Fruit fly (Drosophila melanogaster) whole organism, embryonic: ENCODE results near the gene Mob3.

Source experiments
- B-H1 ChIP-seq: fragments of 200-800 bp; sonication (Bioruptor generic); IDR thresholded peaks from 3 replicates; pipeline ENCODE4 v1.3.6; 2022; ENCODE audit warnings: missing biosample characterization, missing genetic modification characterization
- CG15269 ChIP-seq: fragments of 200-800 bp; sonication (Bioruptor generic); optimal IDR thresholded peaks from 2 replicates; lab custom pipeline; 2018; ENCODE audit warnings: missing biosample characterization, mild to moderate bottlenecking, missing genetic modification characterization, moderate library complexity
- CG32772 ChIP-seq: fragments of 200-800 bp; sonication (Bioruptor generic); IDR thresholded peaks from 2 replicates; pipeline ENCODE4 v1.3.6; 2022; ENCODE audit warnings: missing biosample characterization, missing genetic modification characterization
- Mes4 ChIP-seq: fragments of 200-800 bp; sonication (Bioruptor generic); optimal IDR thresholded peaks from 2 replicates; lab custom pipeline; 2016; ENCODE audit warnings: missing biosample characterization, missing genetic modification characterization
- Sry-δ ChIP-seq: fragments of 200-800 bp; sonication (Bioruptor generic); optimal IDR thresholded peaks from 2 replicates; lab custom pipeline; 2016; ENCODE audit warnings: missing biosample characterization, missing genetic modification characterization
- inv ChIP-seq: fragments of 200-800 bp; sonication (Bioruptor generic); IDR thresholded peaks from 2 replicates; pipeline ENCODE4 v1.3.6; 2022; ENCODE audit warnings: missing biosample characterization, missing genetic modification characterization; ENCODE audit not compliant: partially characterized antibody
- slou ChIP-seq: fragments of 200-800 bp; sonication (Bioruptor generic); optimal IDR thresholded peaks from 3 replicates; lab custom pipeline; 2016; ENCODE audit warnings: missing biosample characterization, missing genetic modification characterization

DNA sequence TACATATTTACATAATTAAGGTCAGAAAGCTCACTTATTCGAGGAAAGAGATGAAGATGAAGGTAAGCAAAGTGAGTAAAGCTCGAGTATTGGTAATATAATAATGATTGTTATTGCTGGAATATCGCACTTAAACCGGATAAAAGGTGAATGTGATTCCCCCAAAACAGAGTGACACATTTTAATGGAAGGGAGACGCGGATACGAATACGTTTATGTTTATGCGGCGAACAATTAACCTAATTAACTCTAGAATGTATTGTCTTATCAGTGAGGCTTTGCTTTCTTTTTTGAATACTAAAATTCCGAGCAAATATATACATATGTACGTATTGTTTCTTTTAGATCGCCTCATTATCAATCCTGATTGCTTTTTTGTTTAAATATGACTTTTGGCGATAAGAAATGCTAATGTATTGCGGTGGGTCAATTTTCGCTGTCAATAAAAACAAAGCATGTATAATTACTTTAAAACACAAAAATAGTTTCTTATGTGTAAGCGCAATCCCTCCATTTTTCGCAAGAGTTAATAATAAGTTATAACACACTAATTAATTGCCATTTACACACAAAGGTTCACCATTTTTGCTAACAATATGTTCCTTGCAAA, 40.5 kb downstream of the Mob3 start:
- TF ChIP-seq Mes4 (GFP tag; lab: Kevin White, UChicago), result no peak
- TF ChIP-seq CG15269 (tag; lab: Kevin White, UChicago), result no peak
- TF ChIP-seq CG32772 (GFP tag; lab: Robert Waterston, UW), result no peak
- no peak for TF ChIP-seq Sry-δ (GFP tag; lab: Kevin White, UChicago)
- no peak for TF ChIP-seq B-H1 (GFP tag; lab: Robert Waterston, UW)
- no peak for TF ChIP-seq inv (GFP tag; lab: Robert Waterston, UW)
- TF ChIP-seq slou (GFP tag; lab: Kevin White, UChicago), result no peak
